Worm (Caenorhabditis elegans): ENCODE data around the gene ttr-50.

The ttr-50 gene

DNA sequence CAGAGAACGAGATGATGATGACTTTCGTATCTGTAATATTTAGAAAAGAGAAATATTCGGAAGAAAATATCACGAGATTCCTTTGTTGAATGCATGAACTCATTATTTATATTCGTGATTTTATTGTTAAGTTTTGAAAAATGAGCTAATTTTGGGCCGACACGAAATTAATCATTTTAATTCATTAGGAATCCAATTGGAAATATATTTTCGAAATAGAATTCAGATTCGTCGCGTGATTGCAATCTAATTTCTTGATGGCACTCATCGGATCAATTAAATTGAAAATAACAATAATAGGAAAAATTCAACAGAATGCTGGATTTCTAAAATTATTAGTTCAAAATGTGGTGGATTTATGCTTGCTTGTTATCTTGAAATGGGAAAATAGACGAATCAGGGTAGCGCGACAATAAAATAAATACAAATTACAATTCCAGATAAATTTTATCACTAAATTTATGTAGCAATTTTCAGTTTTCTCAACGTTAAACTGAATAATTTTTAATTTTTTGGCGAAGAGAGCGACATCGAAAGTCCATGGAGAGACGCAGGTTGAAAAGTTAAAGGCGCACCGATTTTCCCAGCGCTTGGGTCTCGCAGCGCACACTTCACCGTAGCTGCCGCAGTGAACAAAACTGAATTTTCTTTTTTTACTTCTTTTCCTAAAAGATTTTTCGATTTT lies 39.0 kb downstream of the ttr-50 start:
- no peak for TF ChIP-seq unc-62 (GFP tag; optimal IDR thresholded peaks at IDR 0.05)

DNA sequence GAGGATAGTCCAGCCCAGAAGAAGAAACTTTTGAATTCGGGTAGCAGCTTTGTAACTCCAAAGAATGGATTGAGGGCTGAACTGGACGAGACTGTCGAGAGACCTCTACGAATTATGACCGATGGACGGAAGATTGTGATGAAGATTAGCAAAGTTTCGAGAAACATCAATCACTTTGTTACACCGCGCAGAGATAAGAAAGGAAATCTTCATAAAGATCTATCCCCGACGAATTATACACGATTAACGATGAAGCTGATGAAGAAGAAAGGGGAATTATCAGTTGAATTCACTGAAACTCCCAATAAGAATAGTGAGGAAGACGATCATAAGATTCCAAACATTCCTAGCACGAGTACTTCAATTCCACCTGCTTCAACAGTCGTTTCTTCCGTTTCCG lies 41.1 kb downstream of the ttr-50 start:
- no peak for TF ChIP-seq unc-62 (GFP tag; optimal IDR thresholded peaks at IDR 0.05)

DNA sequence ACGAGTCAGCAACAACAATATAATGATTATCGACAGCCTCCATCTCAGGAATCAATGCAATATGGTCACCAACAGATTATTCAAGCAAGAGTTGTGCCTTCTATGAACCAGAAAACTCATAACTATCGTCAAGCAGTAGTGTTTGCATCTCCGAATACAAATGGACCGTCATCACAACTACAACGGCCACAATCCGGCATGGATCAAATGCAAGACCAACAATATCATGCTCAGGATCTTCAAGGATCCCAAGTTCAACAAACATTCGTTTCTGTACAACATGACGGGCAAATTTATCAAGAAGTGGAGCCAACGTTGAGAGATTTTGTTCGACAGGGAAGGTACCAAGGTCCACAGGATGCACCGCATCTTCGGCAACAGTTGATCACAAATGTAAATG lies 43.7 kb downstream of the ttr-50 start:
- TF ChIP-seq unc-62 (GFP tag; optimal IDR thresholded peaks at IDR 0.05) = no peak

DNA sequence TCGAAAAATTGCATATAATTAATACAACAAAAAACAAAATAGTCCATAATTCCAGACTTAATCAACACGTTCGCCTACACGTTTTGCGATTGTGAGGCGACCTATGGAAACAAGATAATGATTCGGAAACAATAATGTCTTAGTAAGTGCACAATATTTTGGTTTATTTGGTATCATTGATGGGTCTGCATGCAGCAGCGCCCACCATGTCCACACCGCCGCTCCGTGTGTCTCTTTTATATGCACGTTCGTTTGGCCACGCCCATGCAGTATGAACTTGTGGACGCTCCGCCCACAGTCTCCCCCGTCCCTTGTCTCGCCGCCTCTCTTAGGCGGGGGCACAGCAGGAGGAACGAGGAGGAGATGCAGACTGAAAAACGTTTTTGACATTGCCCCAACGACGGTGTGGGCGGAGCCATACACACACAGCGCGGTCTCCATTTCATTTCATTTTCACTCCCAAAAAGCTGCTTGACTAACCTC lies 46.6 kb downstream of the ttr-50 start, which contains the start of gene mig-38:
mig-38 (plus strand) TSS at position 54 of the 483 bp plus-strand sequence.
- TF ChIP-seq unc-62 (GFP tag; optimal IDR thresholded peaks at IDR 0.05) = no peak

DNA sequence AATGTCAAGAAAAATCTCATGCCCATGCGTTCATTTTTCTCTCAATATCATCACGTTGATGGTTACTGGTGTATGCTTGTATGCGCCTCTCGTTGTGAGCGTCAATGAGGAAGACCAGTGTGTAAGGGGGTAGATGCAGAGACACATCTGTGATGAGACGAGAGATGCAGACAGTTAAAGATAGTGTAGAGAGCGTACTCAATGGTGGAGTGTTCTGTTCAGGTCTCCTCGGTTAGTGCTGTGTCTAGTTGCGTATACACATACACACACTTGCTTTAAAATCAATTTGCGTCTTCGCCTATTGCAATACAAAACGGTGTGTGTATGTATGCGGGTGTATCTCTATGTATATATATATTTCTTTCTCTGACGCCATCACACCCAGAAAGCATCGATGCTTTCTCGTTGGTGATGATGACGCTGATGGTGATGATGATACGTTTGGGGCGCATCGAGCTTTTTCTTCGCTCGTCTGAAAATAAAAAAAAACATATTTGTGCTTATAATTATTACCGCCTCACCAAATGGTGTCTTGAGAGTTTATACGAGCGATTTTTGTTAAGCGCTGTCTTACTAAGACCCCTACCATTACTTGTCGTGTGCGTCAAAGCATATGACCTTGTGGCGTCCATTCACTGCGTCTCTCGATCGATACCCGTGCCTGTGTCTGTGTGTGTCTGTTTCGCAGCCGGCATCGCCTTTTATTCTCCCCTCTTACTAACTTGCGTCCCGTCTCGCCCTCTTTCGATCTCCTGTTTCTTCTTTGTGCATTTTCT lies 47.2 kb downstream of the ttr-50 start, which contains the start of gene F40F11.3:
F40F11.3 (minus strand) TSS at position 589 of the 776 bp plus-strand sequence.
- no peak for TF ChIP-seq unc-62 (GFP tag; optimal IDR thresholded peaks at IDR 0.05)

DNA sequence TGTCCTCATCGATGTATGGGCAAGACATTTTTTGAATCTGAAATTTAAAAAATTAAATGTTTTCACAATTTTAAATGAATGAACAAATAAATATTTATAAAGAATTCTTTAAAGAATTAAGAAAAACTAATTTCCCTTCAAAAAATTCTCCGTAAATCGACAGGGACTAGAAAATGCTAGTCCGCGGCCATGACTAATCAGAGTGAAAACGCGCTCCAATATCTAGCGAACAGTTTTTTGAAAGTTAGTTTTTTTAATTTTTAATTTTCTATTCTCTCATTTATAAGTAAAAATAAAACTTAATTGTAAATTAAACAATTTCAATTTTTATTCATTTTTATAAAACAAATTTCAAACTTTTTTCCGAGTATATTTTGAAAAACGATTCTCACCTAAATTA lies 48.0 kb downstream of the ttr-50 start:
- no peak for TF ChIP-seq unc-62 (GFP tag; optimal IDR thresholded peaks at IDR 0.05)

DNA sequence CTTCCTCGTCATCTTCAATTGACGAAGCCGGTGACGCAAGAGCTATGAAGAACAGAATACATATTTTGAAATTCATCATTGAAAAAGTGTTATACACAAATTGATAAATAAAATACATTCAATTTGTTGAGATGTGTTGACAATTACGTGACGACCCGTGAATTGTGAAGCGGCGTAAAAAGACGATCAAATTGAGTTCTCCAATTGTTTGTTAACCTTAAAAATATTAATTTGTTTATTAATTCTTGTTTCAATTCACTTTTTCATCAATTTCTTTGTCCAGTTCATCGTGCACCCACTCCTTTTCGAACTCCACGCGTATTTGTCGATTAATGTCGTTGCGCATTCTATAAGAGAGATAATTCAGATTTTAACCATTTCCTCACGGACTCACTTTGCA lies 48.6 kb downstream of the ttr-50 start, which contains the start of gene spe-36:
spe-36 (minus strand) TSS at position 101 of the 400 bp plus-strand sequence.
- TF ChIP-seq unc-62 (GFP tag; optimal IDR thresholded peaks at IDR 0.05) = no peak

Data from whole organism, dauer.